Worm (Caenorhabditis elegans): ENCODE measurements around the gene cdk-11.2.

cdk-11.2 gene

DNA sequence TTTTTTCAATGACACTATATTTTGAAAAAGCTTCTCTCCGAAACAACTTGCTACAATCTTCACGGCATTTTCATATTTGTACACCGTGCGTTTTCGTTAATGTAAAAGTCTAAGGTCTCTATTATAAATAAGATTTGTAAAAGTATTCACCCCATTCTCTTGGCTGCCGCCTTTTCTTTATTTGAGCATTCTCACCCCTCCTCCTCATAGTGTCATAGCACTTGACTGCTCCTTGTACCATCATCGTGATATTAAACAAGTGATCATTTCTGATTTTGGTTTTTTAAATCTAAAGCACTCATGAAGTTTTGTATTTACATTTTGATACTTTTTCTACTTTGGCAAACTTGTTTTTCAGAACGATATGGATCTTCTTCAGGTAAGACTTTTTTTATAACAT is 12.7 kb downstream of the cdk-11.2 start, which contains the start of gene ZC504.1:
Gene ZC504.1 (plus strand): TSS at position 301 of the 400 bp plus-strand sequence.
- TF ChIP-seq nhr-232 (tag; optimal IDR thresholded peaks at IDR 0.05) (no peak), pax-1 (tag; optimal IDR thresholded peaks at IDR 0.05) (no peak), ceh-24 (tag; optimal IDR thresholded peaks at IDR 0.05) (no peak), che-1 (tag; optimal IDR thresholded peaks at IDR 0.05) (no peak), ceh-2 (tag; optimal IDR thresholded peaks at IDR 0.05) (no peak), ama-1 (optimal IDR thresholded peaks at IDR 0.05) (no peak), dmd-4 (tag; optimal IDR thresholded peaks at IDR 0.05; ENCODE audit: borderline replicate concordance) (no peak)

ce11 chrX:10406203-10406602 is 13.4 kb downstream of the cdk-11.2 start, which contains the start of gene gur-3:
Gene gur-3 (minus strand): TSS chrX:10406303.
- no peak for TF ChIP-seq lin-11 (tag; optimal IDR thresholded peaks at IDR 0.05)
- TF ChIP-seq nhr-11 (tag; optimal IDR thresholded peaks at IDR 0.05): no peak
- no peak for TF ChIP-seq ztf-16 (tag; optimal IDR thresholded peaks at IDR 0.05)
- no peak for TF ChIP-seq C38D4.7 (GFP tag; optimal IDR thresholded peaks at IDR 0.05)
- no peak for TF ChIP-seq ama-1 (optimal IDR thresholded peaks at IDR 0.05)
- TF ChIP-seq nhr-232 (tag; optimal IDR thresholded peaks at IDR 0.05): no peak
- no peak for TF ChIP-seq T23F11.4 (GFP tag; optimal IDR thresholded peaks at IDR 0.05)
- TF ChIP-seq fkh-6 (tag; optimal IDR thresholded peaks at IDR 0.05): no peak
- TF ChIP-seq che-1 (tag; optimal IDR thresholded peaks at IDR 0.05): no peak

- TF ChIP-seq ceh-31 (tag; optimal IDR thresholded peaks at IDR 0.05) (no peak), lim-6 (tag; optimal IDR thresholded peaks at IDR 0.05) (no peak), elt-4 (tag; optimal IDR thresholded peaks at IDR 0.05) (no peak), che-1 (tag; optimal IDR thresholded peaks at IDR 0.05) (no peak), ceh-34 (tag; optimal IDR thresholded peaks at IDR 0.05) (no peak), lin-11 (tag; optimal IDR thresholded peaks at IDR 0.05) (no peak), sox-4 (tag; optimal IDR thresholded peaks at IDR 0.05) (no peak), madf-2 (tag; optimal IDR thresholded peaks at IDR 0.05) (no peak), pag-3 (tag; optimal IDR thresholded peaks at IDR 0.05; ENCODE audit: borderline replicate concordance) (no peak), pqm-1 (tag; optimal IDR thresholded peaks at IDR 0.05) (no peak), sdc-2 (tag; optimal IDR thresholded peaks at IDR 0.05) (no peak)
Observed at ce11 chrX:10404051-10404450, 15.5 kb downstream of the cdk-11.2 start.

DNA sequence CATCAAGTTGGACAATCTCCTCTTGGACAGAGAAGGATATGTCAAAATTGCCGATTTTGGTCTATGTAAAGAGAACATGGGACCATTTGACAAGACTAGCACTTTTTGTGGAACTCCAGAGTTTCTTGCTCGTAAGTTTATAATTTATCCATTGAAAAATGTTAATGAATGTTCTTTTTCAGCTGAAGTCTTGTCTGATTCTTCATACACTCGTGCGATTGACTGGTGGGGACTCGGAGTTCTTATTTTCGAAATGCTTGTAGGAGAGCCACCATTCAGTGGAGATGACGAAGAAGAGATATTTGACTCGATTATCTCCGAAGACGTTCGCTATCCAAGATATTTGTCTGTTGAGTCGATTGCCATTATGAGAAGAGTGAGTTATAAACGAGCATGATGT is 18.4 kb downstream of the cdk-11.2 start:
- TF ChIP-seq pqm-1 (tag; optimal IDR thresholded peaks at IDR 0.05) (no peak), sdc-2 (tag; optimal IDR thresholded peaks at IDR 0.05) (no peak), ceh-19 (GFP tag; optimal IDR thresholded peaks at IDR 0.05) (no peak), pax-1 (tag; optimal IDR thresholded peaks at IDR 0.05) (no peak), ztf-16 (tag; optimal IDR thresholded peaks at IDR 0.05) (no peak), pha-2 (tag; optimal IDR thresholded peaks at IDR 0.05) (no peak), ceh-24 (tag; optimal IDR thresholded peaks at IDR 0.05) (no peak)

DNA sequence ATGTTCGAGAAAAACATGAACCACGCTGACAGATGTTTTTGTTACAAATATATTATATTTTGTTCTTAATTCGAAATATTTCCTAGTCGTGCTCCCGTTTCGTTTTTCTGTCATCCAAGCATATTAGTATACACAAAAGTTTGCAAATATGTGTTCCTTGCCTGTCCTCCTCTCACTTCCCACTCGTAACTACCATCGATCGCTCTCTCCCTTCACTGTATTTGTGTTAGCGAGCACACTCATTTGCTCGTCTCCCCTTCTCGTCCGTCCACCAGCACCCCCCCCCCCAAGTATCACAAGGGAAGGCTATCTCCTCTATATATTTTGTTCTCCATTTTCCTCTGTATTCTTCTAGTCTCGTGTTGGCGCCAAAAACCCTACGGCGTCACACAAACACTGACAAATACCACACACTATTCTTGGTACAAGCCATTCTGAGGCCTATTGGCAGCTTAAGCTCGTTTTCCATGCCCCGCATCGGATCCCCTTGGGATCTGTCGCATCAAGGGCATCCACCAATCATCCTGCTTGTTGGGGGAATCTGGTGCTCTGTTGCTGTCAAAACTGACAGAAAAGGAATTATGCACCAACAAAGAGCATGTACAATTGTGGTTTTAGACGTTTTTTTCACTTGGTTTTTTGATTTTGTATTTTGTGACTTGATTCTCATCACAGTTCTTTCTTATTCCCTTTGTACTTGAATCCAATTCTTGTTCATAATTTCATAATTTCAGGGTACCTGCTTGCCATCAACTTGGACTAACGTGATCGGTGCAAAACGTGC is 22.9 kb downstream of the cdk-11.2 start, which contains the start of gene pkn-1:
Gene pkn-1 (plus strand): TSS at position 734 of the 784 bp plus-strand sequence.
- TF ChIP-seq pat-9 (tag; optimal IDR thresholded peaks at IDR 0.05): no peak
- TF ChIP-seq pag-3 (tag; optimal IDR thresholded peaks at IDR 0.05; ENCODE audit: borderline replicate concordance): no peak
- no peak for TF ChIP-seq unc-3 (GFP tag; conservative IDR thresholded peaks at IDR 0.05)
- peak; percentile 4 for TF ChIP-seq unc-3 (tag; optimal IDR thresholded peaks at IDR 0.05)
- no peak for TF ChIP-seq hlh-30 (tag; optimal IDR thresholded peaks at IDR 0.05; ENCODE audit: insufficient read depth)
- no peak for TF ChIP-seq pqm-1 (tag; optimal IDR thresholded peaks at IDR 0.05)
- TF ChIP-seq hlh-6 (tag; optimal IDR thresholded peaks at IDR 0.05): no peak
- TF ChIP-seq che-1 (tag; optimal IDR thresholded peaks at IDR 0.05): no peak

- TF ChIP-seq ceh-14 (tag; optimal IDR thresholded peaks at IDR 0.05): peak; percentile 24
- peak; percentile 61 for TF ChIP-seq tbx-2 (tag; optimal IDR thresholded peaks at IDR 0.05)
- TF ChIP-seq ref-2 (tag; optimal IDR thresholded peaks at IDR 0.05): peak; percentile 11
- TF ChIP-seq che-1 (tag; optimal IDR thresholded peaks at IDR 0.05): peak; percentile 4
- TF ChIP-seq ceh-30 (tag; optimal IDR thresholded peaks at IDR 0.05): no peak
- TF ChIP-seq pag-3 (tag; optimal IDR thresholded peaks at IDR 0.05; ENCODE audit: borderline replicate concordance): no peak
- no peak for TF ChIP-seq fkh-6 (tag; optimal IDR thresholded peaks at IDR 0.05)
- peak; percentile 19 for TF ChIP-seq pros-1 (tag; optimal IDR thresholded peaks at IDR 0.05)
- TF ChIP-seq ceh-31 (tag; optimal IDR thresholded peaks at IDR 0.05): peak; percentile 55
- TF ChIP-seq zip-5 (tag; optimal IDR thresholded peaks at IDR 0.05): no peak
- TF ChIP-seq pha-2 (tag; optimal IDR thresholded peaks at IDR 0.05): no peak
- TF ChIP-seq unc-42 (tag; optimal IDR thresholded peaks at IDR 0.05): peak; percentile 40
- TF ChIP-seq nfya-1 (tag; optimal IDR thresholded peaks at IDR 0.05): peak; percentile 5
- TF ChIP-seq sdc-2 (tag; optimal IDR thresholded peaks at IDR 0.05): peak; percentile 44
- no peak for TF ChIP-seq pqm-1 (tag; optimal IDR thresholded peaks at IDR 0.05)
- TF ChIP-seq unc-3 (GFP tag; conservative IDR thresholded peaks at IDR 0.05): no peak
- no peak for TF ChIP-seq unc-3 (tag; optimal IDR thresholded peaks at IDR 0.05)
- peak; percentile 16 for TF ChIP-seq F13H6.1 (tag; optimal IDR thresholded peaks at IDR 0.05)
- TF ChIP-seq nhr-11 (tag; optimal IDR thresholded peaks at IDR 0.05): no peak
- peak; percentile 23 for TF ChIP-seq ceh-18 (tag; optimal IDR thresholded peaks at IDR 0.05)
- TF ChIP-seq Y22D7AL.16 (tag; optimal IDR thresholded peaks at IDR 0.05): no peak
Observed at ce11 chrX:10395668-10396067, 23.9 kb downstream of the cdk-11.2 start.
